Fruit fly (Drosophila melanogaster): ENCODE results near the gene Lk6.
A peak's percentile ranks its signal among the peaks of the same experiment; 100 is the strongest.

Gene Lk6

dm6 chr3R:11778879-11779278 lies 14.6 kb upstream of the Lk6 start (continued):
- TF ChIP-seq aop (GFP tag; IDR thresholded peaks at IDR 0.05) (no peak), CG9876 (GFP tag; optimal IDR thresholded peaks at IDR 0.05) (no peak), nerfin-1 (tag; optimal IDR thresholded peaks at IDR 0.05) (no peak), CTCF (GFP tag; optimal IDR thresholded peaks at IDR 0.05) (no peak), pb (GFP tag; optimal IDR thresholded peaks at IDR 0.05) (no peak), CG14965 (GFP tag; optimal IDR thresholded peaks at IDR 0.05; ENCODE audit: borderline replicate concordance) (no peak), Hmx (GFP tag; optimal IDR thresholded peaks at IDR 0.05) (no peak), gsb (GFP tag; IDR thresholded peaks at IDR 0.05) (no peak), Awh (GFP tag; IDR thresholded peaks at IDR 0.05) (no peak), sens (GFP tag) (no peak), Dbx (GFP tag; IDR thresholded peaks at IDR 0.05) (0 out of 3 replicates have a peak, but pooled peaks have one; percentile 9), CG8478 (optimal IDR thresholded peaks at IDR 0.05) (no peak)

DNA sequence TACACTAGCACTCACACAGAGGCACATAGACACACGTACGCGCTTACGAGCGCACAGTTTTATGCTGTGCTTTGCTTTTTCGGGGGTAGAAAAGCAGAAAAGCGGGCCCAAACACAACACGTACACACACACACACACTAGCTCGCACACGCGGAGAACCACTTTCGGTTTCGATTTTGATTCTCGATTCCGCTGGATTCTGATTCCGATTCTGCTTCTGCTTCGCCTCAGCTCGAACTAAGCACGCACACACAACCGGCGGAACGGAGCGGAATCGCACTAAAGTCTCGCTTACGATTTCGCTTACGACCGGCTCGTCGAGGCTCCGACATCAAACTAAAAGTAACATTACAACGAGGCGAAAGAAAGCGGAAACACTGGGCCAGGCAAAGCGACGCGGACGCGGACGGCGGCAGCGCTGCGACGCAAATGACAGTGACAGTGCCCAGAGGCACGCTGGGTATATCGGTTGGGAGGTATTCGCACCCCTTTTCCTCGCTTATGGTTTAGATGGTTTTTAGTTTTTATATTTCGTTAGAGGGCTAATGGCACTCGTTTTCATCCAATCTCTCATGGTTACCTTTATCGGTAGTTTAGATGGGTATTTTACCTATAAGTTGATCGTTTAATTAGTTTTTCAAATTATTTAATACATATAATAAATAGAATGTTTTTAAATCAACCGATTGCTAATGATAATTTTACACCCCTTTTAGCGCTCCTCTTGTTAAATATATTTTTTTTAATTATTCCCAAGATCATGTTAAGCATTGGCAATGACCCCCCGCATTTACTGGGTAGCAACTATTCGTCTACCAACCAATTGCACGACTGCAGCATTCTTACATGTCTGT lies 14.0 kb upstream of the Lk6 start:
- TF ChIP-seq Dref (GFP tag; IDR thresholded peaks at IDR 0.05), result no peak
- TF ChIP-seq CG16779 (GFP tag; IDR thresholded peaks at IDR 0.05), result peak; percentile 74
- peak; percentile 82 for TF ChIP-seq ci (GFP tag; IDR thresholded peaks at IDR 0.05)
- peak in 1 of 2 experiments; percentile 61 for TF ChIP-seq dpn (GFP tag; optimal IDR thresholded peaks at IDR 0.05)
- TF ChIP-seq Pdp1 (GFP tag; optimal IDR thresholded peaks at IDR 0.05), result peak in 1 of 2 experiments; percentile 42
- peak in 1 of 3 experiments; percentile 74 for TF ChIP-seq Stat92E (GFP tag; optimal IDR thresholded peaks at IDR 0.05)
- no peak; the same call in 1 of the 3 replicates for TF ChIP-seq B-H1 (GFP tag; IDR thresholded peaks at IDR 0.05)
- TF ChIP-seq Fer2 (tag; optimal IDR thresholded peaks at IDR 0.05), result no peak
- TF ChIP-seq CG8290 (GFP tag; optimal IDR thresholded peaks at IDR 0.05), result peak; percentile 49
- peak; percentile 6 to 77 for TF ChIP-seq CG8290 (tag; optimal IDR thresholded peaks at IDR 0.05)
- no peak for TF ChIP-seq CG17186 (GFP tag; optimal IDR thresholded peaks at IDR 0.05)
- no peak for TF ChIP-seq CG8765 (GFP tag; IDR thresholded peaks at IDR 0.05)
- TF ChIP-seq CG33213 (GFP tag; optimal IDR thresholded peaks at IDR 0.05), result peak; percentile 58
- peak; percentile 52 for TF ChIP-seq zf30C (GFP tag; optimal IDR thresholded peaks at IDR 0.05)
- 0 out of 2 replicates have a peak, but pooled peaks have one; percentile 18 for TF ChIP-seq CG14667 (GFP tag; IDR thresholded peaks at IDR 0.05)
- no peak for TF ChIP-seq emc (GFP tag; optimal IDR thresholded peaks at IDR 0.05)
- peak in 1 of 2 experiments; percentile 69 for TF ChIP-seq tll (GFP tag; optimal IDR thresholded peaks at IDR 0.05)
- peak; percentile 70 for TF ChIP-seq grau (tag; optimal IDR thresholded peaks at IDR 0.05)
- TF ChIP-seq CG12744 (GFP tag; optimal IDR thresholded peaks at IDR 0.05), result peak; percentile 37
- peak; percentile 75 for TF ChIP-seq Opbp (GFP tag; IDR thresholded peaks at IDR 0.05; ENCODE audit: partially characterized antibody)
- peak; percentile 78 for TF ChIP-seq CG18619 (GFP tag; optimal IDR thresholded peaks at IDR 0.05)
- TF ChIP-seq Six4 (GFP tag; optimal IDR thresholded peaks at IDR 0.05), result peak; percentile 61
- no peak for TF ChIP-seq grn (GFP tag; optimal IDR thresholded peaks at IDR 0.05)
- TF ChIP-seq CG4820 (GFP tag; optimal IDR thresholded peaks at IDR 0.05), result peak; percentile 58
- TF ChIP-seq crp (GFP tag; optimal IDR thresholded peaks at IDR 0.05), result peak in 1 of 2 experiments; percentile 13
- peak in 2 of 3 experiments; percentile 5 to 87 for TF ChIP-seq lola (GFP tag; optimal IDR thresholded peaks at IDR 0.05)
- TF ChIP-seq CG4360 (GFP tag; IDR thresholded peaks at IDR 0.05), result no peak; the same call in 1 of the 2 replicates
- peak; percentile 97 for TF ChIP-seq kni (GFP tag; optimal IDR thresholded peaks at IDR 0.05)
- TF ChIP-seq ase (GFP tag; IDR thresholded peaks at IDR 0.05), result 0 out of 3 replicates have a peak, but pooled peaks have one; percentile 21
- TF ChIP-seq PHDP (tag; optimal IDR thresholded peaks at IDR 0.05), result peak; percentile 24
- peak; percentile 26 for TF ChIP-seq ftz-f1 (GFP tag; optimal IDR thresholded peaks at IDR 0.05)
- peak; percentile 57 for TF ChIP-seq ewg (GFP tag; optimal IDR thresholded peaks at IDR 0.05)
- peak; percentile 83 for TF ChIP-seq CG12104 (GFP tag; optimal IDR thresholded peaks at IDR 0.05)
- peak; percentile 86 for TF ChIP-seq D (optimal IDR thresholded peaks at IDR 0.05)
- peak; percentile 75 for TF ChIP-seq D (GFP tag; optimal IDR thresholded peaks at IDR 0.05)
- peak; percentile 39 for TF ChIP-seq fd102C (GFP tag; optimal IDR thresholded peaks at IDR 0.05)
- peak; percentile 84 for TF ChIP-seq nmo (GFP tag; optimal IDR thresholded peaks at IDR 0.05)
